Worm (Caenorhabditis elegans): ENCODE measurements around the gene mes-6.

ce11 chrIV:8488043-8488442, 23.0 kb upstream of the mes-6 start:
- TF ChIP-seq aly-2 (tag; optimal IDR thresholded peaks at IDR 0.05) (no peak), pha-4 (tag; optimal IDR thresholded peaks at IDR 0.05) (no peak), ZK546.5 (tag; optimal IDR thresholded peaks at IDR 0.05) (no peak)

Measured in whole organism, L3 larva.